Worm (Caenorhabditis elegans): ENCODE data around the gene nlp-47.
"Not testable (repeated sequence)": the region's sequence is repeated elsewhere in the genome, so short reads cannot be mapped to it uniquely, and the experiment has no call there.

Gene nlp-47

DNA sequence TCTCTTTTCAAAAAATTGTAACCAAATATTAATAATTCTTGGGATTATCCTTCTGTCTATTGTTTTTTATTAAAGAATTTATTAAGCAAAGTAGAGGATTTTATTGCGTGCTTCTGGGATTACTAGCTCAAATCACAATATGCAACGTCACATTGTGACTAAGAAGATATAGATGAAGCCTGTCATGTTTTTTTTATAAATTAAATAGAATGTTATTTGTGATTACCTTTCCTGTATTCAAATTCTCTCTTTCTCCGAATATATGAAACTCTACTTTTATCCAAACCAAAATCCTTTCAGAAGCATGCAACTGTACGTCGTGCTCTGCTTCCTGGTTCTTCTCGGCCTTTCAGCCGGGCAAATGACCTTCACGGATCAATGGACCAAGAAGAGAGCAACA lies at the start of gene nlp-47:
nlp-47 (plus strand) TSS at position 301 of the 400 bp plus-strand sequence.
- no peak for TF ChIP-seq T07F8.4 (tag; optimal IDR thresholded peaks at IDR 0.05)
- TF ChIP-seq ceh-58 (GFP tag; IDR thresholded peaks at IDR 0.05), result no peak
- no peak for TF ChIP-seq sea-2 (GFP tag; IDR thresholded peaks at IDR 0.05)
- TF ChIP-seq ceh-79 (tag; optimal IDR thresholded peaks at IDR 0.05), result no peak
- TF ChIP-seq somi-1 (GFP tag; optimal IDR thresholded peaks at IDR 0.05), result no peak
- no peak for TF ChIP-seq F52B5.7 (tag; optimal IDR thresholded peaks at IDR 0.05)
- no peak for TF ChIP-seq dpff-1 (tag; optimal IDR thresholded peaks at IDR 0.05)
- no peak for TF ChIP-seq sptf-2 (GFP tag; optimal IDR thresholded peaks at IDR 0.05)
- TF ChIP-seq K11D2.4 (GFP tag; IDR thresholded peaks at IDR 0.05), result no peak
- TF ChIP-seq lsl-1 (GFP tag; optimal IDR thresholded peaks at IDR 0.05), result no peak
- no peak for TF ChIP-seq nfyb-1 (GFP tag; IDR thresholded peaks at IDR 0.05)
- no peak for TF ChIP-seq zfh-2 (GFP tag; conservative IDR thresholded peaks at IDR 0.05)
- TF ChIP-seq nhr-90 (tag; optimal IDR thresholded peaks at IDR 0.05), result no peak

ce11 chrIV:5254678-5255077 lies 36.0 kb upstream of the nlp-47 start, which contains the start of gene F36H12.10:
F36H12.10 (minus strand) TSS chrIV:5254778.
- not testable (repeated sequence) for TF ChIP-seq ztf-18 (tag; optimal IDR thresholded peaks at IDR 0.05); repo-1 (tag; optimal IDR thresholded peaks at IDR 0.05); tbx-9 (tag; optimal IDR thresholded peaks at IDR 0.05; ENCODE audit: borderline replicate concordance)

DNA sequence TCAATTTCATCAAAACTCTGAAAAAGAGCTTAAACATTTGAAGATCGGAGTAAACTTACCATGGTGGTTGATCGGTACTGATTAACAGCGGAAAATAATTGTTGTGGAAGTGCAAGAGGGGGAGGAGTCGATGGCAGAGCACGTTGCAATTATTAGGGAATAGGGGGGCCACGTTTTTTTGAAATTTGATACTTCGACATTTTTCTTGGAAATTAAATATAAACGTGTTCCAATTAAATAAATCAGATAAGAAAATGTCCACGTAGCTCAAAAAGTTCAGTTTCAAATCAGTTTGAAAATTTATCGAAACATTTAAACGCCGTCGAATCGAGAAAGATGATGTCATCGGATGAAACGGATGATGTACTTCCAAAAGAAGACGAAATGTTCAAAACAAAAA lies 33.9 kb upstream of the nlp-47 start, which contains the start of gene F36H12.9:
F36H12.9 (plus strand) TSS at position 301 of the 400 bp plus-strand sequence.
- TF ChIP-seq snpc-1.3 (tag; optimal IDR thresholded peaks at IDR 0.05; ENCODE audit: insufficient read depth); repo-1 (tag; optimal IDR thresholded peaks at IDR 0.05); ceh-58 (GFP tag; IDR thresholded peaks at IDR 0.05): not testable (repeated sequence)

- TF ChIP-seq aptf-2 (GFP tag; conservative IDR thresholded peaks at IDR 0.05); ekl-4 (GFP tag; IDR thresholded peaks at IDR 0.05); lir-1 (GFP tag; conservative IDR thresholded peaks at IDR 0.05): not testable (repeated sequence)
These were observed 32.3 kb upstream of the nlp-47 start, which contains the start of gene ttbk-2.1 for ce11 chrIV:5258385-5258784. ttbk-2.1 (plus strand) TSS chrIV:5258685.

DNA sequence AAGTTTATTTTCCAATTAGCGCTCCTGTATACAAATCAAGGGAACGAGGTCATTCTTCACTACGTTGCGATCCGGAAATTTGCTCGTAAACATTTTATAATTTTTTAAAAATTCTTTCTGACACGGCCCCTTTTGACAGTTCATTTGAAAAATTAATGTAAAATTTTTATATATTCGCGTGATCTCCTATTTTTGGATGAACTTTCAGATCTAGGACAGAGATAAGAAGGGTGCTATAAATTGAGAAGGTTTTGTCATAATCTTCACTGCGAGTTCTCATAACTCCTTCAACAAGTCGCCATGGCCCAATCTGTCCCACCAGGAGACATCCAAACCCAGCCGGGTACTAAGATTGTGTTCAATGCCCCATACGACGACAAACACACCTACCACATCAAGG lies 30.4 kb upstream of the nlp-47 start, which contains the start of gene msp-19:
msp-19 (plus strand) TSS at position 301 of the 400 bp plus-strand sequence.
- not testable (repeated sequence) for TF ChIP-seq snpc-4 (GFP tag; optimal IDR thresholded peaks at IDR 0.05); snpc-4 (tag; optimal IDR thresholded peaks at IDR 0.05); sptf-2 (GFP tag; optimal IDR thresholded peaks at IDR 0.05); xnd-1 (tag; optimal IDR thresholded peaks at IDR 0.05)

DNA sequence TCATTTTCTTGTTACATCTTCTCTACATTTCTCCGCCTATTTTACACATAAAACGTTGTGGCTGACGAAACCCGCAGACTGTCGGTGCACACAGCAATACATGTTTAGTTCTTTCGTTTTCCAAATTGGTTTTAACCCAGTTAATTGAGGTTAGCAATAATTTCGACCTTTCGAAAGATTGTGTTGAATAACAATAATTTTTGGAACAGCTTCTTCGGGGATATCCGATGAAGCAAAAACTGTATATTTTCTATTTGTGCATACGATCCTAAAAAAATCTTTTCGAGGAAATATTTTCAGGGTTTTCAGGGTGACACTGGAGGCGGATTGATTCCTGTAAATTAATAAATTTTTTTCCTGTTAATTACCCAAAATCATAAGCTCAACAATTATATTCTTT lies 28.9 kb upstream of the nlp-47 start:
- TF ChIP-seq nfyb-1 (GFP tag; IDR thresholded peaks at IDR 0.05) (peak; percentile 74), Y53G8AR.9 (GFP tag; conservative IDR thresholded peaks at IDR 0.05) (0 out of 2 replicates have a peak, but pooled peaks have one; percentile 57), hmg-20 (GFP tag; IDR thresholded peaks at IDR 0.05) (0 out of 2 replicates have a peak, but pooled peaks have one; percentile 42), ekl-4 (GFP tag; IDR thresholded peaks at IDR 0.05) (peak; percentile 75; the same call in 1 of the 2 replicates), ceh-100 (GFP tag; IDR thresholded peaks at IDR 0.05) (peak; percentile 39), tbp1 (GFP tag; optimal IDR thresholded peaks at IDR 0.05) (peak; percentile 45), C17E4.6 (GFP tag; IDR thresholded peaks at IDR 0.05) (peak; percentile 58; the same call in 1 of the 2 replicates), snpc-1.1 (tag; optimal IDR thresholded peaks at IDR 0.05; ENCODE audit: insufficient read depth) (peak; percentile 46), D2030.7 (GFP tag; IDR thresholded peaks at IDR 0.05) (peak; percentile 92), pbrm-1 (GFP tag; IDR thresholded peaks at IDR 0.05) (peak; percentile 78), hsf-1 (GFP tag; IDR thresholded peaks at IDR 0.05) (peak; percentile 68; the same call in 1 of the 2 replicates), F33H1.4 (GFP tag; IDR thresholded peaks at IDR 0.05) (peak; percentile 58), attf-6 (GFP tag; IDR thresholded peaks at IDR 0.05) (peak; percentile 97), snpc-4 (GFP tag; optimal IDR thresholded peaks at IDR 0.05) (peak; percentile 60), snpc-4 (tag; optimal IDR thresholded peaks at IDR 0.05) (peak; percentile 48 to 95 (median 90)), rcor-1 (GFP tag; IDR thresholded peaks at IDR 0.05) (peak; percentile 49; the same call in 1 of the 2 replicates), Y56A3A.18 (GFP tag; IDR thresholded peaks at IDR 0.05) (peak; percentile 82), dox-1 (GFP tag; IDR thresholded peaks at IDR 0.05) (0 out of 2 replicates have a peak, but pooled peaks have one; percentile 43), madf-6 (GFP tag; IDR thresholded peaks at IDR 0.05) (peak; percentile 81)
